Worm (Caenorhabditis elegans): ENCODE results near the gene R05H11.2.

DNA sequence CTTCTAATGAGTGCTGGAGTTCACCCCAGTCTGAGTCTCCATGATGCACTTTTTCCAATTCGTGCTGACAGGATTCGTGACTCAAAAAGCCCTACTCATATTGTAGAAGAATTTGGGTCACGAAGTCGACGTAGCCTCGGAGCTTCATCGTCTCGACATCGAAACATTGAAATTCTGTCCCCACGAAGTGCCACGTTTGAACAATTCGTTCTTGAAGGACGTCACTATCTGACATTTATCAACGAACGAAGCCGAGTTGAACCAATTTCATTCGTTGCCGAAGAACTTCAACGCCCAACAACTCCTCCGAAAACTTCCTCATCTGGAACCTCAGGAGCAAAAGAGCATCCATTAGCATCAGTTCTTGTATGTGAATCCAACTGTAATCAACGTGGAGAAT lies 41.0 kb downstream of the R05H11.2 start:
- no peak for TF ChIP-seq ama-1 (optimal IDR thresholded peaks at IDR 0.05)
- TF ChIP-seq nhr-12 (tag; optimal IDR thresholded peaks at IDR 0.05): no peak
- no peak for TF ChIP-seq sem-4 (tag; optimal IDR thresholded peaks at IDR 0.05)
- no peak for TF ChIP-seq fos-1 (tag; optimal IDR thresholded peaks at IDR 0.05)
- TF ChIP-seq ceh-82 (tag; optimal IDR thresholded peaks at IDR 0.05): no peak
- no peak for TF ChIP-seq lin-13 (GFP tag; optimal IDR thresholded peaks at IDR 0.05)
- TF ChIP-seq nhr-11 (tag; optimal IDR thresholded peaks at IDR 0.05): no peak
- TF ChIP-seq nhr-77 (tag; optimal IDR thresholded peaks at IDR 0.05): no peak
- no peak for TF ChIP-seq F13H6.1 (tag; optimal IDR thresholded peaks at IDR 0.05)
- no peak for TF ChIP-seq alr-1 (tag; optimal IDR thresholded peaks at IDR 0.05)
- no peak for TF ChIP-seq nhr-21 (tag; optimal IDR thresholded peaks at IDR 0.05)
- no peak for TF ChIP-seq egl-27 (tag; optimal IDR thresholded peaks at IDR 0.05)
- TF ChIP-seq ztf-4 (tag; optimal IDR thresholded peaks at IDR 0.05): no peak
- TF ChIP-seq nhr-10 (tag; optimal IDR thresholded peaks at IDR 0.05): no peak

Measured in whole organism, L2 larva.